Worm (Caenorhabditis elegans): ENCODE data around the gene acc-2.

The acc-2 gene

ce11 chrIV:9000664-9001063 lies 15.9 kb upstream of the acc-2 start:
- no peak for TF ChIP-seq peb-1 (tag; optimal IDR thresholded peaks at IDR 0.05)
- no peak for TF ChIP-seq elt-3 (tag; optimal IDR thresholded peaks at IDR 0.05)
- TF ChIP-seq aly-2 (tag; optimal IDR thresholded peaks at IDR 0.05) = no peak
- no peak for TF ChIP-seq ztf-11 (tag; optimal IDR thresholded peaks at IDR 0.05)

ce11 chrIV:9001184-9001583 lies 15.4 kb upstream of the acc-2 start:
- TF ChIP-seq nhr-237 (tag; optimal IDR thresholded peaks at IDR 0.05) (no peak), snpc-4 (tag; optimal IDR thresholded peaks at IDR 0.05) (peak; percentile 10), lsy-2 (tag; optimal IDR thresholded peaks at IDR 0.05) (no peak)

ce11 chrIV:9002636-9003035 lies 13.9 kb upstream of the acc-2 start, which contains the start of gene C53D6.8:
TSS of gene C53D6.8 (minus strand) at chrIV:9002736.
- TF ChIP-seq ceh-82 (tag; optimal IDR thresholded peaks at IDR 0.05) (no peak), lin-11 (tag; optimal IDR thresholded peaks at IDR 0.05) (no peak), crh-2 (tag; optimal IDR thresholded peaks at IDR 0.05) (no peak), nhr-6 (tag; optimal IDR thresholded peaks at IDR 0.05) (no peak)

- no peak for TF ChIP-seq lsy-2 (tag; optimal IDR thresholded peaks at IDR 0.05)
- TF ChIP-seq ztf-11 (tag; optimal IDR thresholded peaks at IDR 0.05) = no peak
- no peak for TF ChIP-seq Y55F3AM.14 (GFP tag; optimal IDR thresholded peaks at IDR 0.05)
- TF ChIP-seq nhr-237 (tag; optimal IDR thresholded peaks at IDR 0.05) = no peak
- TF ChIP-seq blmp-1 (tag; optimal IDR thresholded peaks at IDR 0.05; ENCODE audit: insufficient read depth) = no peak
- TF ChIP-seq ztf-4 (tag; optimal IDR thresholded peaks at IDR 0.05) = no peak
- TF ChIP-seq egl-27 (tag; optimal IDR thresholded peaks at IDR 0.05) = no peak
These were observed 11.3 kb upstream of the acc-2 start, which contains the start of gene unc-129 for ce11 chrIV:9005310-9005709. TSS of gene unc-129 (minus strand) at chrIV:9005410.

- TF ChIP-seq F13H6.1 (tag; optimal IDR thresholded peaks at IDR 0.05) (peak; percentile 8), mab-5 (tag; optimal IDR thresholded peaks at IDR 0.05) (no peak), sma-9 (GFP tag; optimal IDR thresholded peaks at IDR 0.05) (peak; percentile 14), sma-9 (tag; optimal IDR thresholded peaks at IDR 0.05) (no peak)
These were observed 8.6 kb upstream of the acc-2 start for ce11 chrIV:9007947-9008346.

- peak; percentile 59 for TF ChIP-seq crh-2 (tag; optimal IDR thresholded peaks at IDR 0.05)
- TF ChIP-seq nhr-11 (tag; optimal IDR thresholded peaks at IDR 0.05) = no peak
- no peak for TF ChIP-seq unc-62 (GFP tag; optimal IDR thresholded peaks at IDR 0.05)
- TF ChIP-seq ceh-82 (tag; optimal IDR thresholded peaks at IDR 0.05) = no peak
- TF ChIP-seq fos-1 (tag; optimal IDR thresholded peaks at IDR 0.05) = peak; percentile 71
These were observed 6.3 kb upstream of the acc-2 start, which contains the start of gene C53D6.11 for ce11 chrIV:9010257-9010656. TSS of gene C53D6.11 (plus strand) at chrIV:9010584.

ce11 chrIV:9020840-9021239 lies 4.3 kb downstream of the acc-2 start, which contains the start of gene C53D6.4:
TSS of gene C53D6.4 (minus strand) at chrIV:9020940.
- TF ChIP-seq ceh-16 (tag; optimal IDR thresholded peaks at IDR 0.05) (no peak), ceh-82 (tag; optimal IDR thresholded peaks at IDR 0.05) (no peak), nhr-23 (tag; optimal IDR thresholded peaks at IDR 0.05) (no peak), F13H6.1 (tag; optimal IDR thresholded peaks at IDR 0.05) (no peak), snpc-4 (tag; optimal IDR thresholded peaks at IDR 0.05) (no peak), unc-39 (tag; optimal IDR thresholded peaks at IDR 0.05) (no peak), ama-1 (optimal IDR thresholded peaks at IDR 0.05) (no peak), nhr-12 (tag; optimal IDR thresholded peaks at IDR 0.05) (no peak), peb-1 (tag; optimal IDR thresholded peaks at IDR 0.05) (no peak), lsy-2 (tag; optimal IDR thresholded peaks at IDR 0.05) (no peak), mbf-1 (tag; optimal IDR thresholded peaks at IDR 0.05) (no peak), unc-62 (GFP tag; optimal IDR thresholded peaks at IDR 0.05) (no peak), ztf-11 (tag; optimal IDR thresholded peaks at IDR 0.05) (no peak), fos-1 (tag; optimal IDR thresholded peaks at IDR 0.05) (no peak), nhr-237 (tag; optimal IDR thresholded peaks at IDR 0.05) (no peak), gmeb-1 (tag; optimal IDR thresholded peaks at IDR 0.05) (no peak), nhr-21 (tag; optimal IDR thresholded peaks at IDR 0.05) (no peak), blmp-1 (tag; optimal IDR thresholded peaks at IDR 0.05; ENCODE audit: insufficient read depth) (no peak)
